Fruit fly (Drosophila melanogaster) Kc167 (cell line): ENCODE data around the gene Hel25E.

ENCODE experiments used
- Myc ChIP-seq: fragments of >200 bp; optimal IDR thresholded peaks from 2 replicates; lab custom pipeline; 2017; ENCODE audit warnings: missing external identifiers
- Sin3A ChIP-seq: fragments of >200 bp; optimal IDR thresholded peaks from 2 replicates; lab custom pipeline; 2018; ENCODE audit warnings: missing external identifiers
- h ChIP-seq: fragments of >200 bp; optimal IDR thresholded peaks from 3 replicates; lab custom pipeline; 2018; ENCODE audit warnings: missing external identifiers
- insv ChIP-seq: fragments of >200 bp; optimal IDR thresholded peaks from 3 replicates; lab custom pipeline; 2018; ENCODE audit warnings: missing external identifiers
- psq ChIP-seq: fragments of >200 bp; optimal IDR thresholded peaks from 2 replicates; lab custom pipeline; 2017; ENCODE audit warnings: missing external identifiers
- ttk ChIP-seq: sonication (Bioruptor generic); optimal IDR thresholded peaks from 2 replicates; lab custom pipeline; 2017; ENCODE audit warnings: missing external identifiers

The Hel25E gene

DNA sequence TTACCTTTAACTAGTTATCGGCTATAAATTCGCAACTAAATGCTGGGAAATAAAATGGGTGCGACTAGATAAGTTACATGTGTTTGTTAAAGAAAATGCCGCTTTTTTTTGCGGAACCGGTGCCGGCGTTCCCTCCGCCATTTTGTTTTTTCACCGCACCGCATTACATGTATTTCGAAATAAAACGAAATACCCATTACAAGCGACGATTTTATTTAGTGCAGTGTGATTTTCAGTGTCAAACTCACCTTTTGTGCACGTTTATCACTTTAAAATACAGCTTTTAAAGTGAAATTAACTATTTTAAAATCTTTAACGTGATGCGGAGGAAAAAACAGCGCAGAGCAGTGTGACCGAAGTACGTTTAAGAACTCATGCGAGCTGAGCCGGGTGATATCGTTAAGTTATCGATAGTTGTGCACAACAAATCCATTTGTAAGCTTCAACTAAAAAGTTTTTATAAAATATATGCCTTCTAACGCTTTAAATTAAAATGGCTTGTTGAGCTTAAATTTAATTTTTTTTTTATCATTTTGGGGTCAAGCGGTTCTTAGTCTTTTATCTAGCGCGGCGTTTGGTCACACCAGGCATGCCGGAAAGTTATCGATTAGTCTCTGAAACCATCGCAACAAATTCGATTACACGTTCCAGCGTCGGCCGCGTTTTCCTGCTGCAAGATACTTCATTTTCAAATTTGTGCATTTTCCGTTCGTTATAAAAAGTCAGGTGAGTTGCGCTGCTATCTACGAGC, at the start of gene Hel25E, which contains the start of gene Lam:
TSS of gene Hel25E (minus strand) at position 380 of the 751 bp plus-strand sequence.
TSS of gene Lam (plus strand) at position 546 of the 751 bp plus-strand sequence.
- TF ChIP-seq ttk (lab: Kevin White, UChicago), result no peak
- no peak for TF ChIP-seq Myc (lab: Kevin White, UChicago)
- no peak for TF ChIP-seq psq (lab: Kevin White, UChicago)
- no peak for TF ChIP-seq insv (lab: Kevin White, UChicago)
- TF ChIP-seq Sin3A (lab: Kevin White, UChicago), result no peak
- TF ChIP-seq h (lab: Kevin White, UChicago), result no peak

DNA sequence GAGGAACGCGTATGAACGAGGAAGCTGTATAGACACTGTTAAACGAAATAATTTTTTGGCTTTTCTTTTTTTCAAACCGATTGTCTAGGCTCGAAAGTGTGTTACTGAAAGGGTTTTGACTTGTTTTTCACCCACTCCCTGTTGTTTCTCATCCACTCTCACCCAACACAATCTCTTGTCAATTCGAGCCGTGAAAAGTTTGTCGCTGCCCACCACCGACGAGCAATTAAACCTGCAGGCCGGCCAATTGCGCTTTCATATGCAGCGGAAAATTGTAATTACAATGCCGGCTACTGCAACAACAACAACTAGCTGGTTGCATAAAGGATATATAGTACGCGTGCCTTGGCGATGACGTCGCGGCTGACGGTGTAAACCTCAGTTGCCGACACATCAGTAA, 46.2 kb upstream of the Hel25E start, which contains the start of gene CG7251:
TSS of gene CG7251 (minus strand) at position 101 of the 400 bp plus-strand sequence.
- TF ChIP-seq h (lab: Kevin White, UChicago) (no peak), Sin3A (lab: Kevin White, UChicago) (no peak), ttk (lab: Kevin White, UChicago) (no peak), psq (lab: Kevin White, UChicago) (no peak), insv (lab: Kevin White, UChicago) (no peak), Myc (lab: Kevin White, UChicago) (no peak)

DNA sequence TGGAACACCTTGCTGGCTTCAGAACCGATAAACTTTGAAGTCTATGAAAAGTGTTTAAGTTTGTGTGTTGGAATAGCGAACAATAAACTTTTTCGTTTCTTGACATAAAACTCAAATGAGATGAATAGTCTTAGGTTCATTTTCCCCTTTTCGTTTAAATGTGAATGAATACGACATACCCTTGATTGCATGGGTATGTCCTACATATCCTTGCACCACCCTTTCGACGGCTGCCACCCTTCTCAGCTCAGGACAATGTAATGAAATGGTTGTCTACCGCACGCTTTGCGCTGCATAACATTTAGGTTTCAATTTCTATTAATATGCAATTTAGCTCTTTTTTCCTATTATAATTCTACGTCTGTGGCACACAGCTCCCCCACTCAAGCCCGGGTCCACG, 38.9 kb upstream of the Hel25E start, which contains the start of gene CG14011:
TSS of gene CG14011 (minus strand) at position 101 of the 400 bp plus-strand sequence.
- TF ChIP-seq psq (lab: Kevin White, UChicago) (no peak), insv (lab: Kevin White, UChicago) (no peak)

DNA sequence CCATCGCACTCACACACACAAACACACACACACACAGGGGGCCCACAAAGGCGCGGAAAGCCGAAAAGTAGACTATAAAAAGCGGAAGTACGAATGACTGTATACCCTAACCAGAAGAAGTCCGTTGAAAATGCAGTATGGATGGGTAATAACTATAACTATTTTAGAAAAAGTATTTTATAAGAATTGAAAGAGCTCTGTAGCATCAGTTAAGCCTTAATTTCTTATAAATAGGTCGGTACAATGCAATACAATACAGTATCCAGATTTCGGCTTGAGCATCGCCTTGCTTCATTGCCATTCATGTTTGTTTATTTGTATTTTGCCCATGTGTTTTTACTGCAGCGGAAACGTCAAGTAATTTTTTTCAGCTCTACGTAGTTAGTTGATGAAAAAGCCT, 27.4 kb upstream of the Hel25E start:
- TF ChIP-seq Myc (lab: Kevin White, UChicago) (no peak), Sin3A (lab: Kevin White, UChicago) (no peak), ttk (lab: Kevin White, UChicago) (no peak), psq (lab: Kevin White, UChicago) (no peak), h (lab: Kevin White, UChicago) (no peak), insv (lab: Kevin White, UChicago) (no peak)

DNA sequence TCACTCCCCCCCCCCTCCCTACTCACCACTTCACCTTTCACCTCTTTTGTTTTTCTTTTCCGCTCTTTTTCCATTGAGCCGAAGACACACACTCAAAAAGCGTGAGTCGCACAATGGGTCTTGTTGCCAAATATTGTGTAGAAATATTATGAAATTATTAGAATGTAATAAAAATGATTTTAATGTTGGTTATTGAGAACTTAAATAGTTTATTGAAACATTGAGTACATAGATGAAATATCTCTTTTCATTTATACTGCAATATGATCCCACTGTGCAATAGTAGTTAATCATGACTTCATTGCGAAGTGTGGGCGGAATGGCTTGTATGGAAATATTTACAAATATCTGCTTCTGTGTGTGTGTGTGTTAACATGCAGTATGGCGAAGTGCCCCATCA, 25.0 kb upstream of the Hel25E start:
- TF ChIP-seq Sin3A (lab: Kevin White, UChicago), result no peak
- no peak for TF ChIP-seq h (lab: Kevin White, UChicago)
- no peak for TF ChIP-seq insv (lab: Kevin White, UChicago)
- no peak for TF ChIP-seq ttk (lab: Kevin White, UChicago)
- no peak for TF ChIP-seq psq (lab: Kevin White, UChicago)

DNA sequence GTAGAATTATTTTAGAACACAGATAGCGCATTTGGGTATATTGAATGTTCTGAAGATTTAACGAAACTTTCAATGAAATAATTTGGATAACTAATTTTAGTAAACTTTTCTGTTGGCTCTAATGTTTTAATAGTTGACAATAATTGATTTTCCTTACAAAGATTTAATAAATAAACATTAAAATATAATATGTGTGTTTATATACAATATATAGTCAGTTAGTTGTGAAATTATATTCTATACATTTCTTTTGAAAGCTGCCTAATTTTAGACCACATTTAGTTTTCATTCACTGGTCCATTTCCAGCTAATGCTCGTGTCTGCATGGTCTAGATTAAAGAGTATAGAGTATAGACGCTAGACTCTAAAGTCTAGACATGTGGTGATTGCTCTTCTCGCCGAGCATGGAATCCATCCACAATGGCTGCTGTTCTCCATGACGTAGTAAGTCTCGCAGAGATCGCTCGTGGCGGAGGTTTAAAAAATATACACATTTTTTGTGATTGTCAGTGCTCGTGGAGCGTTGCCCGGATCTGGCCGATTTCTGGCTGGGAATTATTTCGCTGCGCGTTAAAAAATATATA, 16.8 kb upstream of the Hel25E start, which contains the start of gene GluRIIB:
TSS of gene GluRIIB (plus strand) at position 534 of the 584 bp plus-strand sequence.
- TF ChIP-seq Myc (lab: Kevin White, UChicago) (no peak), insv (lab: Kevin White, UChicago) (no peak), ttk (lab: Kevin White, UChicago) (no peak), h (lab: Kevin White, UChicago) (no peak)

DNA sequence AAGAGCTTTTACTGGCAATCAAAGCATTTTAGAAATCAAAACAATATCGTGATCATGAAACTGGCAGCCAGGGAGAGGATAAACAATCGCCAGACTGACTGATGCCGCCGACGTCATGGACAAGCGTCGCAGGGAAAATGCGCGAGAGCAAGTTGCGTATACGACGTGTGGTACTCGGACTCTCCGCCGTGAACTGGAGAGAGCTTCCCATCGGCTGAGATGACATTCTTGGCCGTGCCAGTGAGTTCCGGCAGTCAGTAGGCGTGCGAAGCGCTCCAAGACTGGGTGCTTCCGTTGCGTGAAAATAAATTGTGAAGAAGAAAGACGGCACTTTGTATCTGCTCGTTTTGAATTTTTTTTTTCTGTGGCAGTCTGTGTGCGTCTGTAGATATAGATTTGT, 12.7 kb upstream of the Hel25E start, which contains the start of gene GluRIIA:
TSS of gene GluRIIA (plus strand) at position 255 of the 400 bp plus-strand sequence.
- TF ChIP-seq Myc (lab: Kevin White, UChicago) (no peak), psq (lab: Kevin White, UChicago) (no peak), Sin3A (lab: Kevin White, UChicago) (no peak), h (lab: Kevin White, UChicago) (no peak), insv (lab: Kevin White, UChicago) (no peak)

DNA sequence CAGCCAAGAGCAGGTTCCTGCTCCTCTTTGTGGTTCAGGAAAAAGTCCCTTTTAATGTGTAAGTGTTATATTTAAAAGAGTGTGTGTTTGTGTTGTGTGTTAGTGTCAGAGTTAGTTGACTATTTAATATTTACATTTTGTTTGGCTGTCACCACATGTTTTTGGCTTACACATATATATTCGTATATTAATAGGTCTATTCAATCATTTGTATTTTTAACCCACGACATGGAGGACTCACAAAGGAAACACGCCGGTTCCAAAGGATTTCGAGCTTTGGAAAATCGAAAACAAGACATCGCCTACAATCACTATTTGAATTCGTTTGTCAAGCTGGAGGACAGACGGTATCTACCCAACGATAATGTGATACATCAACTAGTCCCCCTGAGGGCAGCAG, 11.6 kb upstream of the Hel25E start, which contains the start of the genes CG14013 and CG14017:
TSS of gene CG14013 (minus strand) at position 101 of the 400 bp plus-strand sequence.
TSS of gene CG14017 (plus strand) at position 148 of the 400 bp plus-strand sequence.
- TF ChIP-seq Sin3A (lab: Kevin White, UChicago), result no peak
- no peak for TF ChIP-seq Myc (lab: Kevin White, UChicago)
- TF ChIP-seq insv (lab: Kevin White, UChicago), result no peak
- TF ChIP-seq ttk (lab: Kevin White, UChicago), result no peak
- TF ChIP-seq psq (lab: Kevin White, UChicago), result no peak
- TF ChIP-seq h (lab: Kevin White, UChicago), result no peak

DNA sequence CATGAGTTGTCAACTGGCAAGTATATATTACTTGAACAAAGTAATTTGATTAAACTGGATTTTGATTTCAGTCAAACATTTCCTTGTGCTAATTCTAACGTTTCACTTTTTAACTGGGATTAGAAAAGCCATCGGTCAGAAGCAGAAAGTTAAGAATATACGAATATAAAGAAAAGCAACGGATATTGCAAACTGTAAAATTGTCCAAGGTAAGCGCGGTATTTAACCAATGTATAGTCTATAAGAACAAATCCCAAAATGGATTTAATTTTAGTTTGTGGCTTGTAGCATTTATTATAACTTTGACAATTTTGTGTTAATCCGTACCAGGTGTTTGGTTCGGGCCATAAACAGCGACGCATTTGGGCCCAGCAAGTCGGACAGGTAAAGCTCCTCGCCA, 9.4 kb upstream of the Hel25E start, which contains the start of gene CG18269:
TSS of gene CG18269 (plus strand) at position 301 of the 400 bp plus-strand sequence.
- TF ChIP-seq Myc (lab: Kevin White, UChicago), result no peak
- no peak for TF ChIP-seq h (lab: Kevin White, UChicago)
- no peak for TF ChIP-seq Sin3A (lab: Kevin White, UChicago)
- TF ChIP-seq ttk (lab: Kevin White, UChicago), result no peak
- TF ChIP-seq psq (lab: Kevin White, UChicago), result no peak

DNA sequence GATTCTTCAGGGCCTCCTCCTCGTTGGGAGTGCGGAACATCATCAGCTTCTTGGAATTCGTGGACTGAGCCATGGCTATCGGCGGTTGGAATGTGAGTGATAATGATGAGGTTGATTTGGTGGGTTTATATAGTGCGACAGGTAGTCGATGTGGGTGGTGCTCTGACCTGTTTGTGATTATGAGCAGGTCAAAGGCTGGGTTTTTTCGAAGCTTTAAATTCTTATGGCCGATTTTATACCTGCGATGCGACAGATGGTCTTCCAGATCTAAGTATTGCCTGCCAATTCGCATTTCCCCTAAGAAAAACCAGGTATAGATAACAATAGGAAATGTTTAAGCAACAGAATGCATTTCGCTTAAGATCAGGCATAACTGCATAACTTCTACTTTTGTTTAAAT, 8.6 kb upstream of the Hel25E start, which contains the start of gene CG14014:
TSS of gene CG14014 (minus strand) at position 101 of the 400 bp plus-strand sequence.
- TF ChIP-seq psq (lab: Kevin White, UChicago) (no peak), Sin3A (lab: Kevin White, UChicago) (no peak), h (lab: Kevin White, UChicago) (no peak), ttk (lab: Kevin White, UChicago) (no peak), insv (lab: Kevin White, UChicago) (no peak), Myc (lab: Kevin White, UChicago) (no peak)

DNA sequence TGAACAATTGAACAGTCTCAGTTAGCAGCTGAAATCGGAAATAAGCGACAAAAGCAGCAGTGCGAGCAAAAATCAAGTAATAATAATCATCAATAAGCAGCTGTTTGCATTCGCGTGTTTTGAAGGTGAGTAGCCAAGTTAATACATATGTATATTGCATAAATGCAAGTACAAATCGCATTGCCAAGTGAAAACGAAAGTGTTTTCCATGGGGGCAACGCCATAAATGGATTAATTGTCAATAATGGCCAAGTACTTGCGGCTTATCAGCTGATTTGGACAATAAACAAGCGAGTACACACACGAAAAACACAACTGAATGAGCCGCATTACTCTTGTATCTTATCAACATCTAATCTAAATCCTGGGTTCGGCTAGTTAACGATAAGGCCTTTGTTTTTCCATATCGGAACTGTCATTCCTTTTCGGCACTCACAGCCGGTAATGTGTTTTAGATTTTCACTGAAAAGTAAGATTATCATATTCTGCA, 5.2 kb upstream of the Hel25E start:
- TF ChIP-seq ttk (lab: Kevin White, UChicago), result no peak
- TF ChIP-seq psq (lab: Kevin White, UChicago), result no peak
- TF ChIP-seq Sin3A (lab: Kevin White, UChicago), result no peak
- no peak for TF ChIP-seq Myc (lab: Kevin White, UChicago)
- no peak for TF ChIP-seq h (lab: Kevin White, UChicago)
- no peak for TF ChIP-seq insv (lab: Kevin White, UChicago)
